Worm (Caenorhabditis elegans) whole organism, early embryonic: ENCODE results near the gene ZK105.6.

Experiments
- B0310.2 ChIP-seq: sonication (generic microtip); optimal IDR thresholded peaks from 2 replicates; lab custom pipeline; 2016; ENCODE audit warnings: mild to moderate bottlenecking, missing genetic modification characterization, missing compliant biosample characterization
- F13C5.2 ChIP-seq: sonication (generic microtip); optimal IDR thresholded peaks from 2 replicates; lab custom pipeline; 2017; ENCODE audit warnings: mild to moderate bottlenecking, missing genetic modification characterization, inconsistent platforms, missing compliant biosample characterization
- aly-1 ChIP-seq: sonication (generic microtip); optimal IDR thresholded peaks from 2 replicates; lab custom pipeline; 2016; ENCODE audit warnings: missing genetic modification characterization, missing compliant biosample characterization
- ama-1 ChIP-seq: fragments of 150-350 bp; optimal IDR thresholded peaks from 2 replicates; lab custom pipeline; 2014
- ceh-13 ChIP-seq: fragments of 200-800 bp; sonication (Bioruptor generic); optimal IDR thresholded peaks from 2 replicates; lab custom pipeline; 2018; ENCODE audit warnings: mild to moderate bottlenecking, missing genetic modification characterization, missing compliant biosample characterization
- ceh-36 ChIP-seq: sonication (generic microtip); optimal IDR thresholded peaks from 2 replicates; lab custom pipeline; 2016; ENCODE audit warnings: missing genetic modification characterization, inconsistent platforms, missing compliant biosample characterization
- ets-7 ChIP-seq: sonication (generic microtip); optimal IDR thresholded peaks from 2 replicates; lab custom pipeline; 2016; ENCODE audit warnings: missing genotype, missing genetic modification characterization, missing compliant biosample characterization
- flt-1 ChIP-seq: fragments of 200-800 bp; sonication (Bioruptor generic); IDR thresholded peaks from 2 replicates; pipeline ENCODE4 v1.3.6; 2022; ENCODE audit warnings: missing genetic modification characterization, missing compliant biosample characterization
- hmbx-1 ChIP-seq: sonication (generic microtip); optimal IDR thresholded peaks from 2 replicates; lab custom pipeline; 2016; ENCODE audit warnings: mild to moderate bottlenecking, missing genetic modification characterization, missing compliant biosample characterization
- hmg-4 ChIP-seq: fragments of 200-800 bp; sonication (Bioruptor generic); optimal IDR thresholded peaks from 2 replicates; lab custom pipeline; 2018; ENCODE audit warnings: mild to moderate bottlenecking, missing genetic modification characterization, missing compliant biosample characterization
- hnd-1 ChIP-seq: sonication (generic microtip); optimal IDR thresholded peaks from 2 replicates; lab custom pipeline; 2016; ENCODE audit warnings: missing genetic modification characterization, missing compliant biosample characterization
- pes-1 ChIP-seq: fragments of 200-800 bp; sonication (Bioruptor generic); IDR thresholded peaks from 2 replicates; pipeline ENCODE4 v1.3.6; 2022; ENCODE audit warnings: missing genetic modification reagents, missing genetic modification characterization, missing compliant biosample characterization
- scrt-1 ChIP-seq: fragments of 200-800 bp; sonication (Bioruptor generic); IDR thresholded peaks from 2 replicates; pipeline ENCODE4 v1.3.6; 2022; ENCODE audit warnings: missing genetic modification characterization, missing compliant biosample characterization
- sea-1 ChIP-seq: fragments of 200-800 bp; sonication (Bioruptor generic); conservative IDR thresholded peaks from 2 replicates; pipeline ENCODE4 v1.3.6; 2022; ENCODE audit warnings: missing genetic modification characterization, missing compliant biosample characterization
- tbx-11 ChIP-seq: fragments of 200-800 bp; sonication (Bioruptor generic); IDR thresholded peaks from 2 replicates; pipeline ENCODE4 v1.3.6; 2022; ENCODE audit warnings: missing genetic modification characterization, missing compliant biosample characterization
- tbx-37 ChIP-seq: fragments of 200-800 bp; sonication (Bioruptor generic); conservative IDR thresholded peaks from 2 replicates; pipeline ENCODE4 v1.3.6; 2022; ENCODE audit warnings: missing genetic modification reagents, missing genetic modification characterization, missing compliant biosample characterization
- tra-4 ChIP-seq: sonication (generic microtip); optimal IDR thresholded peaks from 2 replicates; lab custom pipeline; 2017; ENCODE audit warnings: missing genetic modification characterization, missing compliant biosample characterization

The ZK105.6 gene

ce11 chrV:7723967-7724544, at the start of gene ZK105.6, which contains the start of gene ZK105.8:
TSS of gene ZK105.6 (minus strand) at chrV:7724067.
TSS of gene ZK105.8 (plus strand) at chrV:7724494.
- no peak for TF ChIP-seq ceh-36 (tag; lab: Kevin White, UChicago)
- TF ChIP-seq ceh-13 (GFP tag; lab: Kevin White, UChicago), result no peak
- TF ChIP-seq hmbx-1 (tag; lab: Kevin White, UChicago), result no peak
- TF ChIP-seq F13C5.2, result no peak
- TF ChIP-seq tbx-37, result no peak
- TF ChIP-seq hnd-1, result no peak
- TF ChIP-seq tbx-11 (GFP tag; lab: Robert Waterston, UW), result no peak
- no peak for TF ChIP-seq pes-1 (GFP tag; lab: Robert Waterston, UW)
- no peak for TF ChIP-seq scrt-1 (GFP tag; lab: Robert Waterston, UW)
- TF ChIP-seq flt-1, result no peak
- TF ChIP-seq tra-4 (tag; lab: Kevin White, UChicago), result no peak
- TF ChIP-seq ets-7 (tag; lab: Kevin White, UChicago), result no peak
- TF ChIP-seq hmg-4 (GFP tag; lab: Kevin White, UChicago), result no peak
- TF ChIP-seq sea-1 (GFP tag; lab: Robert Waterston, UW), result no peak
- no peak for TF ChIP-seq ama-1
- TF ChIP-seq B0310.2 (tag; lab: Kevin White, UChicago), result no peak
- TF ChIP-seq aly-1 (tag; lab: Kevin White, UChicago), result no peak

ce11 chrV:7773647-7774046, 49.8 kb upstream of the ZK105.6 start:
- TF ChIP-seq flt-1 (no peak), ama-1 (no peak), tbx-11 (GFP tag; lab: Robert Waterston, UW) (no peak), aly-1 (tag; lab: Kevin White, UChicago) (no peak), hmbx-1 (tag; lab: Kevin White, UChicago) (no peak), tra-4 (tag; lab: Kevin White, UChicago) (no peak), F13C5.2 (no peak), ceh-36 (tag; lab: Kevin White, UChicago) (no peak), sea-1 (GFP tag; lab: Robert Waterston, UW) (no peak), ceh-13 (GFP tag; lab: Kevin White, UChicago) (no peak), tbx-37 (no peak), hmg-4 (GFP tag; lab: Kevin White, UChicago) (no peak), ets-7 (tag; lab: Kevin White, UChicago) (no peak), pes-1 (GFP tag; lab: Robert Waterston, UW) (no peak)

- TF ChIP-seq hmbx-1 (tag; lab: Kevin White, UChicago) (no peak), ceh-36 (tag; lab: Kevin White, UChicago) (no peak), ets-7 (tag; lab: Kevin White, UChicago) (no peak), ama-1 (no peak), sea-1 (GFP tag; lab: Robert Waterston, UW) (no peak), scrt-1 (GFP tag; lab: Robert Waterston, UW) (no peak)
Measured at ce11 chrV:7770961-7771360, 47.1 kb upstream of the ZK105.6 start, which contains the start of gene frpr-3. TSS of gene frpr-3 (plus strand) at chrV:7771261.

ce11 chrV:7761906-7762305, 38.0 kb upstream of the ZK105.6 start:
- TF ChIP-seq B0310.2 (tag; lab: Kevin White, UChicago), result no peak

DNA sequence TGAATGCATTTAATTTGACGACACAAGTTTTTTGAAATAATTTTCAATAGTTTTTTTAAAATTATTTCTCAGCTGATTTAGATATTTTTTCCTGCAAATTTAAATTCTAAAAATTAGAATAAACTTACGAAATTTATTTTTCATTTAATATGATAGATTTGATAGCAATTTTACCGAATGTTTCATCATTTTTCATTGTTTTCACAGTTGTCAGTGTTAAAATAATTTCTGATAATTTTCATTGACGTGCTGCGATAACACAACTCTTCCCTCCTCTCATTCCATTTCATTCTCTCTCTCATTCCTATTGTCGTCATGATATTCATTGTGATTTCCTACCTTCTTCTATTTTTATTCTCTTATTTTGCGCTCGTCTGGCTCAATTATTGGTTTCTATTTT, 36.3 kb upstream of the ZK105.6 start, which contains the start of gene hint-3:
TSS of gene hint-3 (plus strand) at position 301 of the 400 bp plus-strand sequence.
- no peak for TF ChIP-seq hnd-1
- no peak for TF ChIP-seq scrt-1 (GFP tag; lab: Robert Waterston, UW)
- no peak for TF ChIP-seq ama-1
- TF ChIP-seq sea-1 (GFP tag; lab: Robert Waterston, UW), result no peak
- TF ChIP-seq ceh-36 (tag; lab: Kevin White, UChicago), result no peak
- TF ChIP-seq pes-1 (GFP tag; lab: Robert Waterston, UW), result no peak
- TF ChIP-seq aly-1 (tag; lab: Kevin White, UChicago), result no peak
- TF ChIP-seq tra-4 (tag; lab: Kevin White, UChicago), result no peak
- no peak for TF ChIP-seq B0310.2 (tag; lab: Kevin White, UChicago)
- no peak for TF ChIP-seq ets-7 (tag; lab: Kevin White, UChicago)
- no peak for TF ChIP-seq hmbx-1 (tag; lab: Kevin White, UChicago)
- TF ChIP-seq tbx-11 (GFP tag; lab: Robert Waterston, UW), result no peak
- no peak for TF ChIP-seq flt-1
- TF ChIP-seq F13C5.2, result no peak

ce11 chrV:7759270-7759669, 35.4 kb upstream of the ZK105.6 start:
- no peak for TF ChIP-seq ceh-13 (GFP tag; lab: Kevin White, UChicago)
- no peak for TF ChIP-seq scrt-1 (GFP tag; lab: Robert Waterston, UW)
- TF ChIP-seq ama-1, result no peak
- no peak for TF ChIP-seq tra-4 (tag; lab: Kevin White, UChicago)
- no peak for TF ChIP-seq aly-1 (tag; lab: Kevin White, UChicago)
- no peak for TF ChIP-seq sea-1 (GFP tag; lab: Robert Waterston, UW)
- TF ChIP-seq tbx-37, result no peak
- TF ChIP-seq hmg-4 (GFP tag; lab: Kevin White, UChicago), result no peak
- TF ChIP-seq tbx-11 (GFP tag; lab: Robert Waterston, UW), result no peak
- no peak for TF ChIP-seq flt-1
- no peak for TF ChIP-seq ets-7 (tag; lab: Kevin White, UChicago)

DNA sequence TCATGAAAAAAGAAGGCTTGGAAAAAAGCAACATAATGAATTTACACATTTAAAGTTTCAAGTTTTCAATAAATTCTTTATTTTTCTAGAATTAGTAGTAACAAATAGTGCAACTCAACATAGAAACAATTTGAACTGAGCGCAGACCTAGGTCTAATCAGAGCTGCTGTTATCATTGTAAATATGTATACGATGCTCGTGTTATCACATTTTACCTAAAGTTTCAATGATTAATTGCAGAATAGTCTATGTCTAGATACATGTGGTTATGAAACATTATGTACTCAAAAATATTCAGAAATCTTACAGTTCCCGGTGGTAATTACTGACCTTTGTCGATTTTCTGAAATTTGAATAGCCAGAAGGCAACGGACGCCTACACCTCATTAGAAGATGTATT, 32.1 kb upstream of the ZK105.6 start:
- TF ChIP-seq sea-1 (GFP tag; lab: Robert Waterston, UW) (no peak), hmbx-1 (tag; lab: Kevin White, UChicago) (no peak), ceh-13 (GFP tag; lab: Kevin White, UChicago) (no peak), hmg-4 (GFP tag; lab: Kevin White, UChicago) (no peak), tra-4 (tag; lab: Kevin White, UChicago) (no peak), pes-1 (GFP tag; lab: Robert Waterston, UW) (no peak), hnd-1 (no peak)
